Worm (Caenorhabditis elegans) whole organism, young adult: ENCODE measurements around the gene sri-7.

ENCODE experiments used
- C06A6.2 ChIP-seq: fragments of 200-800 bp; sonication (Bioruptor generic); conservative IDR thresholded peaks from 2 replicates; pipeline ENCODE4 v1.3.6; 2022; ENCODE audit warnings: missing genetic modification characterization, missing compliant biosample characterization
- F22D6.2 ChIP-seq: sonication (generic microtip); optimal IDR thresholded peaks from 2 replicates; lab custom pipeline; 2016; ENCODE audit warnings: mild to moderate bottlenecking, missing genetic modification characterization, missing compliant biosample characterization
- F23B12.7 ChIP-seq: sonication (generic microtip); optimal IDR thresholded peaks from 2 replicates; lab custom pipeline; 2017; ENCODE audit warnings: missing genetic modification characterization, mild to moderate bottlenecking, missing compliant biosample characterization, antibody characterized with exemption, moderate library complexity; ENCODE audit not compliant: insufficient read depth
- K11D2.4 ChIP-seq: fragments of 200-800 bp; sonication (Bioruptor generic); IDR thresholded peaks from 2 replicates; pipeline ENCODE4 v1.3.6; 2022; ENCODE audit warnings: missing genetic modification reagents, missing genetic modification characterization, missing compliant biosample characterization
- K12H6.12 ChIP-seq: fragments of 200-800 bp; sonication (Bioruptor generic); optimal IDR thresholded peaks from 2 replicates; lab custom pipeline; 2018; ENCODE audit warnings: mild to moderate bottlenecking, missing genetic modification characterization, missing compliant biosample characterization
- T26A5.8 ChIP-seq: sonication (generic microtip); optimal IDR thresholded peaks from 2 replicates; lab custom pipeline; 2016; ENCODE audit warnings: missing genetic modification characterization, missing compliant biosample characterization
- Y53F4B.3 ChIP-seq: fragments of 200-800 bp; sonication (Bioruptor generic); IDR thresholded peaks from 2 replicates; pipeline ENCODE4 v1.3.6; 2022; ENCODE audit warnings: missing genetic modification reagents, missing genetic modification characterization, missing compliant biosample characterization
- Y56A3A.18 ChIP-seq: fragments of 200-800 bp; sonication (Bioruptor generic); IDR thresholded peaks from 2 replicates; pipeline ENCODE4 v1.3.6; 2022; ENCODE audit warnings: missing genetic modification reagents, missing genetic modification characterization, missing compliant biosample characterization
- attf-3 ChIP-seq: fragments of 200-800 bp; sonication (Bioruptor generic); conservative IDR thresholded peaks from 2 replicates; pipeline ENCODE4 v1.3.6; 2022; ENCODE audit warnings: missing genetic modification reagents, missing genetic modification characterization, missing compliant biosample characterization
- attf-5 ChIP-seq: fragments of 200-800 bp; sonication (Bioruptor generic); optimal IDR thresholded peaks from 2 replicates; lab custom pipeline; 2018; ENCODE audit warnings: mild to moderate bottlenecking, missing genetic modification characterization, missing compliant biosample characterization
- cebp-1 ChIP-seq, 2 experiments: fragments of 200-800 bp in 1 of 2; sonication (Bioruptor generic) in 1 of 2; sonication (generic microtip) in 1 of 2; IDR thresholded peaks in 1 of 2; optimal IDR thresholded peaks in 1 of 2; 2 replicates each; pipeline versions ENCODE4 v1.3.6 to Lab custom; 2017 to 2022; ENCODE audit warnings: missing compliant biosample characterization in 2 of 2, missing genetic modification characterization in 2 of 2, mild to moderate bottlenecking in 1 of 2, missing genetic modification reagents in 1 of 2, moderate library complexity in 1 of 2
- chd-7 ChIP-seq: sonication (generic microtip); optimal IDR thresholded peaks from 2 replicates; lab custom pipeline; 2016; ENCODE audit warnings: mild to moderate bottlenecking, missing genetic modification characterization, moderate library complexity, missing compliant biosample characterization
- die-1 ChIP-seq: sonication (generic microtip); optimal IDR thresholded peaks from 2 replicates; lab custom pipeline; 2016; ENCODE audit warnings: missing genotype, mild to moderate bottlenecking, missing genetic modification characterization, missing compliant biosample characterization
- dpl-1 ChIP-seq: fragments of 150-350 bp; optimal IDR thresholded peaks from 2 replicates; lab custom pipeline; 2014; ENCODE audit warnings: missing biosample characterization, missing genetic modification reagents, missing genetic modification characterization
- efl-1 ChIP-seq: fragments of 150-350 bp; optimal IDR thresholded peaks from 2 replicates; lab custom pipeline; 2014; ENCODE audit warnings: missing biosample characterization, missing genetic modification reagents, missing genetic modification characterization
- egl-44 ChIP-seq: fragments of 200-800 bp; sonication (Bioruptor generic); IDR thresholded peaks from 2 replicates; pipeline ENCODE4 v1.3.6; 2022; ENCODE audit warnings: missing genetic modification reagents, missing genetic modification characterization, missing compliant biosample characterization
- egrh-3 ChIP-seq: fragments of 200-800 bp; sonication (Bioruptor generic); IDR thresholded peaks from 2 replicates; pipeline ENCODE4 v1.3.6; 2022; ENCODE audit warnings: missing genetic modification reagents, missing genetic modification characterization, missing compliant biosample characterization
- hlh-26 ChIP-seq: fragments of 200-800 bp; sonication (Bioruptor generic); conservative IDR thresholded peaks from 2 replicates; pipeline ENCODE4 v1.3.6; 2022; ENCODE audit warnings: missing genetic modification reagents, missing genetic modification characterization, missing compliant biosample characterization
- lag-1 ChIP-seq: fragments of 200-800 bp; sonication (Bioruptor generic); IDR thresholded peaks from 2 replicates; pipeline ENCODE4 v1.3.6; 2022; ENCODE audit warnings: missing genetic modification reagents, missing genetic modification characterization, missing compliant biosample characterization
- lin-54 ChIP-seq: fragments of 200-800 bp; sonication (Bioruptor generic); optimal IDR thresholded peaks from 2 replicates; lab custom pipeline; 2018; ENCODE audit warnings: mild to moderate bottlenecking, missing genetic modification characterization, missing compliant biosample characterization
- lir-1 ChIP-seq: fragments of 200-800 bp; sonication (Bioruptor generic); conservative IDR thresholded peaks from 2 replicates; pipeline ENCODE4 v1.3.6; 2022; ENCODE audit warnings: missing genetic modification reagents, missing genetic modification characterization, missing compliant biosample characterization
- lsl-1 ChIP-seq: fragments of 200-800 bp; sonication (Bioruptor generic); optimal IDR thresholded peaks from 2 replicates; lab custom pipeline; 2018; ENCODE audit warnings: mild to moderate bottlenecking, missing genetic modification characterization, moderate library complexity, missing compliant biosample characterization
- lsy-27 ChIP-seq: sonication (generic microtip); optimal IDR thresholded peaks from 2 replicates; lab custom pipeline; 2017; ENCODE audit warnings: missing genetic modification characterization, mild to moderate bottlenecking, missing compliant biosample characterization, antibody characterized with exemption, missing genotype, borderline replicate concordance; ENCODE audit not compliant: insufficient read depth
- madf-3 ChIP-seq: fragments of 200-800 bp; sonication (Bioruptor generic); IDR thresholded peaks from 2 replicates; pipeline ENCODE4 v1.3.6; 2022; ENCODE audit warnings: missing genetic modification reagents, missing genetic modification characterization, missing compliant biosample characterization
- madf-6 ChIP-seq: fragments of 200-800 bp; sonication (Bioruptor generic); IDR thresholded peaks from 2 replicates; pipeline ENCODE4 v1.3.6; 2022; ENCODE audit warnings: missing genetic modification reagents, missing genetic modification characterization, missing compliant biosample characterization
- mcd-1 ChIP-seq: fragments of 200-800 bp; sonication (Bioruptor generic); IDR thresholded peaks from 2 replicates; pipeline ENCODE4 v1.3.6; 2022; ENCODE audit warnings: missing genetic modification reagents, missing genetic modification characterization, missing compliant biosample characterization
- nhr-80 ChIP-seq: sonication (generic microtip); optimal IDR thresholded peaks from 2 replicates; lab custom pipeline; 2016; ENCODE audit warnings: missing genetic modification characterization, missing compliant biosample characterization
- nhr-90 ChIP-seq: sonication (generic microtip); optimal IDR thresholded peaks from 2 replicates; lab custom pipeline; 2016; ENCODE audit warnings: missing genotype, mild to moderate bottlenecking, missing genetic modification characterization, missing compliant biosample characterization
- pha-4 ChIP-seq: fragments of 150-350 bp; sonication (generic microtip); optimal IDR thresholded peaks from 2 replicates; lab custom pipeline; 2014; ENCODE audit warnings: missing biosample characterization, missing genetic modification reagents, missing genetic modification characterization
- rpc-1 ChIP-seq, 2 experiments: fragments of 150-350 bp in 1 of 2; sonication (generic microtip) in 1 of 2; optimal IDR thresholded peaks; 2 replicates each; lab custom pipeline; 2014 to 2018; ENCODE audit warnings: missing biosample characterization in 1 of 2, missing genetic modification characterization in 1 of 2, missing genetic modification reagents in 1 of 2, missing genotype in 1 of 2
- snpc-4 ChIP-seq, 5 experiments: fragments of 150-350 bp in 1 of 5; sonication (generic microtip) in 4 of 5; optimal IDR thresholded peaks; 2 replicates each; lab custom pipeline; 2014 to 2018; ENCODE audit warnings: missing genetic modification characterization in 5 of 5, missing biosample characterization in 3 of 5, antibody characterized with exemption in 2 of 5, mild to moderate bottlenecking in 2 of 5, missing compliant biosample characterization in 2 of 5, missing genotype in 2 of 5, moderate library complexity in 2 of 5, missing genetic modification reagents in 1 of 5
- unc-130 ChIP-seq: sonication (generic microtip); optimal IDR thresholded peaks from 2 replicates; lab custom pipeline; 2016; ENCODE audit warnings: missing genetic modification reagents, missing genetic modification characterization, missing compliant biosample characterization
- zfh-2 ChIP-seq: fragments of 200-800 bp; sonication (Bioruptor generic); conservative IDR thresholded peaks from 2 replicates; pipeline ENCODE4 v1.3.6; 2022; ENCODE audit warnings: missing genetic modification reagents, missing genetic modification characterization, missing compliant biosample characterization
- ztf-18 ChIP-seq: sonication (generic microtip); optimal IDR thresholded peaks from 2 replicates; lab custom pipeline; 2016; ENCODE audit warnings: missing genotype, mild to moderate bottlenecking, missing genetic modification characterization, missing compliant biosample characterization
- ztf-25 ChIP-seq: fragments of 200-800 bp; sonication (Bioruptor generic); IDR thresholded peaks from 2 replicates; pipeline ENCODE4 v1.3.6; 2022; ENCODE audit warnings: missing genetic modification reagents, missing genetic modification characterization, missing compliant biosample characterization

sri-7 gene

ce11 chrV:15377903-15378302, 22.2 kb upstream of the sri-7 start, which contains the start of gene srh-122:
TSS of gene srh-122 (minus strand) at chrV:15378003.
- TF ChIP-seq K11D2.4 = no peak
- TF ChIP-seq F23B12.7 (tag; lab: Kevin White, UChicago) = no peak
- TF ChIP-seq Y53F4B.3 (GFP tag; lab: Robert Waterston, UW) = no peak
- TF ChIP-seq C06A6.2 (GFP tag; lab: Robert Waterston, UW) = no peak
- TF ChIP-seq rpc-1 (optimal IDR thresholded peaks at IDR 0.05; lab: Kevin White, UChicago) = no peak
- TF ChIP-seq rpc-1 (tag; optimal IDR thresholded peaks at IDR 0.05; lab: Kevin White, UChicago) = no peak
- TF ChIP-seq lsy-27 = no peak
- TF ChIP-seq Y56A3A.18 (GFP tag; lab: Robert Waterston, UW) = no peak
- no peak for TF ChIP-seq chd-7 (tag; lab: Kevin White, UChicago)
- TF ChIP-seq lin-54 = no peak
- TF ChIP-seq mcd-1 (GFP tag; lab: Robert Waterston, UW) = no peak
- no peak for TF ChIP-seq ztf-18 (tag; lab: Kevin White, UChicago)
- TF ChIP-seq dpl-1 (GFP tag; lab: Kevin White, UChicago) = no peak
- no peak for TF ChIP-seq K12H6.12 (tag; lab: Kevin White, UChicago)

- no peak for TF ChIP-seq egrh-3
- no peak for TF ChIP-seq chd-7 (tag; lab: Kevin White, UChicago)
- no peak for TF ChIP-seq unc-130
- TF ChIP-seq zfh-2 (GFP tag; lab: Robert Waterston, UW) = no peak
- TF ChIP-seq snpc-4 (GFP tag; optimal IDR thresholded peaks at IDR 0.05; lab: Kevin White, UChicago) = no peak
- no peak for TF ChIP-seq snpc-4 (tag; optimal IDR thresholded peaks at IDR 0.05; lab: Kevin White, UChicago)
- no peak for TF ChIP-seq T26A5.8 (tag; lab: Kevin White, UChicago)
- no peak for TF ChIP-seq nhr-90 (tag; lab: Kevin White, UChicago)
- TF ChIP-seq attf-3 = no peak
- TF ChIP-seq pha-4 (tag; lab: Kevin White, UChicago) = no peak
Observed at ce11 chrV:15379817-15380216, 20.3 kb upstream of the sri-7 start, which contains the start of gene srh-251. TSS of gene srh-251 (minus strand) at chrV:15379917.

- TF ChIP-seq madf-3 (GFP tag; lab: Robert Waterston, UW) (no peak), nhr-80 (peak; percentile 11), chd-7 (tag; lab: Kevin White, UChicago) (no peak)
Observed at ce11 chrV:15380857-15381256, 19.3 kb upstream of the sri-7 start, which contains the start of gene dhs-23. TSS of gene dhs-23 (plus strand) at chrV:15381219.

ce11 chrV:15383739-15384138, 16.4 kb upstream of the sri-7 start, which contains the start of gene str-88:
TSS of gene str-88 (minus strand) at chrV:15383839.
- TF ChIP-seq hlh-26 (GFP tag; lab: Robert Waterston, UW) = no peak
- no peak for TF ChIP-seq efl-1 (GFP tag; lab: Kevin White, UChicago)
- TF ChIP-seq madf-6 = no peak
- no peak for TF ChIP-seq F23B12.7 (tag; lab: Kevin White, UChicago)
- TF ChIP-seq pha-4 (tag; lab: Kevin White, UChicago) = no peak
- no peak for TF ChIP-seq lir-1 (GFP tag; lab: Robert Waterston, UW)
- TF ChIP-seq ztf-25 (GFP tag; lab: Robert Waterston, UW) = no peak
- no peak for TF ChIP-seq egl-44 (GFP tag; lab: Robert Waterston, UW)
- no peak for TF ChIP-seq attf-5 (GFP tag; lab: Kevin White, UChicago)
- no peak for TF ChIP-seq K12H6.12 (tag; lab: Kevin White, UChicago)
- TF ChIP-seq cebp-1 (GFP tag; IDR thresholded peaks at IDR 0.05; lab: Robert Waterston, UW) = no peak
- no peak for TF ChIP-seq cebp-1 (tag; optimal IDR thresholded peaks at IDR 0.05; lab: Kevin White, UChicago)
- no peak for TF ChIP-seq F22D6.2 (tag; lab: Kevin White, UChicago)
- TF ChIP-seq lag-1 (GFP tag; lab: Robert Waterston, UW) = no peak
- TF ChIP-seq die-1 (tag; lab: Kevin White, UChicago) = no peak
- no peak for TF ChIP-seq lsl-1
